Fruit fly (Drosophila melanogaster) whole organism: Measurements from ENCODE around the gene CkIalpha.

ENCODE experiments used
- CG8478 ChIP-seq: fragments of >200 bp; optimal IDR thresholded peaks from 2 replicates; lab custom pipeline; 2018; ENCODE audit warnings: inconsistent platforms
- Dll ChIP-seq: fragments of >200 bp; optimal IDR thresholded peaks from 2 replicates; lab custom pipeline; 2017
- EcR ChIP-seq, 2 experiments: fragments of >200 bp; optimal IDR thresholded peaks; 2 replicates each; lab custom pipeline; 2017; ENCODE audit warnings: missing biosample characterization in 2 of 2, missing genetic modification characterization in 2 of 2, missing genetic modification reagents in 2 of 2
- pan ChIP-seq: fragments of >200 bp; optimal IDR thresholded peaks from 2 replicates; lab custom pipeline; 2017
- psq ChIP-seq: fragments of >200 bp; optimal IDR thresholded peaks from 2 replicates; lab custom pipeline; 2017
- usp ChIP-seq: fragments of >200 bp; optimal IDR thresholded peaks from 2 replicates; lab custom pipeline; 2017; ENCODE audit warnings: missing biosample characterization, missing genetic modification characterization, mixed read lengths

The CkIalpha gene

dm6 chrX:12664117-12664783 lies 10.8 kb downstream of the CkIalpha start:
- TF ChIP-seq psq (lab: Kevin White, UChicago) (no peak), usp (GFP tag; lab: Kevin White, UChicago) (no peak), CG8478 (lab: Kevin White, UChicago) (no peak), Dll (no peak), EcR (GFP tag; optimal IDR thresholded peaks at IDR 0.05; lab: Kevin White, UChicago) (no peak), pan (lab: Kevin White, UChicago) (no peak)

DNA sequence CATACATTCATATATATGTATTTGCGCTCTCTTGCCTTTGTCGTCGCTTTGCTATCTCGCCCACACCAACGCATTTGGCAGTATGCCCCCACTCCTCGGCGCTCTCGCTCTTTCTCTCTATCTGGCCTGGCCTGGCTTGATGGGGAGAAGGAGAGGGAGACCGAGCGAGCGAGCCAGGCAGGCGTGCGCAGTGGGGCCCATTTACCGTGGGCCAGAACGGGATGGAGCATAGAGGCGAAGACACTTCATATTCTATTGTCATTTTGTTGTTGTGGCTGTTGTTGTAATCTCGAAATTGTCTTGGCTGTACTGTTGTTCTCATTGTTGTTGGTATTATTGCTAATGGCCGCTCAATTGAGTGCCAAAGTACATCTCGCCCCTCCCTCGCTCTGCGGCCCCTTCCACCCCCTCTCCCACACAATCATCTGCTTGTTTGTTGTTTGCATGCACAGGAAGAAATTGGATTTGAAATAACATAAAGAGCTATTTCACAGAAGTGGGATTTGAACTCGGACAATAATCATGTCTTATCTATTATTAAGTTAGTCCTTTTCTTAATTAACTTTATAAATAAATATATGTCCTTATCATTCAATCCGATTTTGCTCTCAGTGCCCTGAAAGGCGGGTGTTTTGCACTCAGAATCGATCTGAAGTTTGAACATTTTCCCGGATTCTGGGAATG lies 11.8 kb downstream of the CkIalpha start:
- TF ChIP-seq usp (GFP tag; lab: Kevin White, UChicago), result no peak
- no peak for TF ChIP-seq psq (lab: Kevin White, UChicago)
- peak; percentile 30 for TF ChIP-seq CG8478 (lab: Kevin White, UChicago)
- no peak for TF ChIP-seq Dll

dm6 chrX:12665796-12666338 lies 12.4 kb downstream of the CkIalpha start:
- TF ChIP-seq EcR (GFP tag; optimal IDR thresholded peaks at IDR 0.05; lab: Kevin White, UChicago) (no peak), pan (lab: Kevin White, UChicago) (no peak), Dll (no peak), CG8478 (lab: Kevin White, UChicago) (no peak), usp (GFP tag; lab: Kevin White, UChicago) (no peak), psq (lab: Kevin White, UChicago) (no peak)

DNA sequence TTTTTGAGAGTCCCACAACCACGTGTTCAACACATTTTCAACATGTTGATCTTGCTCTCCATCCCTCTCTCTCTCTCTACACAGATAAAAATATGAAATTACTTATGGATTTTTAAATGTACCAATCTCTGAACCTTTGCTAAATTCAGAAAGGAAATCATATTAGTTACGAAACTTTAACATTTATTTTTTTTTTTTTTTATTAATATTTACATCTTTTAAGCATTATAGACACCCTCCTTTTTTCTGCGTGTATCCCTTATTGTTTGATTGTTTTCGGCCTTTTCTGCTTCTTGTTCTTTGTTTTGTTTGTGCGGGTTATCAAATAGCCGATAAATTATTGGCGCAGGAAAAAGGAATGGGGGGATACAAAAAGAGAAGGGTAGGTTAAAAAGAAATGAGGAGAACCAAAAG lies 13.1 kb downstream of the CkIalpha start:
- no peak for TF ChIP-seq usp (GFP tag; lab: Kevin White, UChicago)
- TF ChIP-seq psq (lab: Kevin White, UChicago), result no peak
- no peak for TF ChIP-seq pan (lab: Kevin White, UChicago)
- no peak for TF ChIP-seq Dll
- TF ChIP-seq CG8478 (lab: Kevin White, UChicago), result no peak

DNA sequence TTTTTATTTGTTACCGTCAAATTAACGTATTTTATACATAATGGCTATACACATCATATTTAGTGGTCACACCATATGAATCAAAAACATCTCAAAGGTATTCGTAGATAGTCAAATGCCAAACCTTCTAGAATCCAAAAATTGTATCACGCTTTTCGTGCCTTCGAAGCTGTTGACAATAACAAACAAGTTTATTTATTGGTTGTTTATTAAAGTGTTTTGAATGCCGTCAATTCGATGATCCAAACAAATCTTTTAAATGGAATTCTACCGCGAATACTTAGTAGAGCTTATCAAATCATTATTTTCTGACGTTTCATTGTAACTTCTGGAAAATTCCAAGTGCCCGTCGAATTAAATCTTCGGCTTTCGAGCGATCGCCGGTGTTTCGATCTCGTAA lies 13.6 kb downstream of the CkIalpha start:
- no peak for TF ChIP-seq EcR (GFP tag; optimal IDR thresholded peaks at IDR 0.05; lab: Kevin White, UChicago)
- no peak for TF ChIP-seq Dll
- no peak for TF ChIP-seq psq (lab: Kevin White, UChicago)
- TF ChIP-seq usp (GFP tag; lab: Kevin White, UChicago), result no peak
- no peak for TF ChIP-seq pan (lab: Kevin White, UChicago)
- TF ChIP-seq CG8478 (lab: Kevin White, UChicago), result no peak

DNA sequence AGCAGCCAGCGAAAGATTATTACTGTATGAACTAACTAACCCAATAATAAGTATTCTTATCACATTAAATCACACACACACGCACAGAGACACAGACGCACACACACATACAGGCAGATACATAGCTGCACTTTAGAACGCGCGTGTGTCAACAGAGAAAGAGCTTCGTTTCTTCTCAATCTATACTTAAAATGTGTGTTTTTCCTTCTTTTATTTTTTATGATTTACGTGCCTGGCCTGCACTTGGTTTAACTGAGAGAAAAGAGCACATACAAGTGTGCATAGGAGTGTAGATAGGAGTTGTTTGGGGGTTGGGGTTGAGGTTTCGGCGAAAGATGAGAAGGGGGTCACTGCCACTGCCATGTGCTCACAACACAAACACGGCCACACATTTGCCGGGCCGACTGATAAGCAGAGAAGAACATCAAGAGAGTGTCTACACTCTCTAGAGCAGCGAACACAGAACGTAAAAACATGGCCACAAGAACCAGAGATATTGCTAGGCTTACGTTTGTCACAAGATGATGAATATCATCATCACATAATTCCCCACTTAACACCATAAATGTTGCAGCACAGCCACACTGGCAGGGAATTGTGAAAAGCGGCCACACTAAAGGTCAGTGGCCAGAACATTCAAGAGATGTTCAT lies 14.3 kb downstream of the CkIalpha start:
- TF ChIP-seq EcR (GFP tag; optimal IDR thresholded peaks at IDR 0.05; lab: Kevin White, UChicago) (no peak), usp (GFP tag; lab: Kevin White, UChicago) (no peak), Dll (no peak), CG8478 (lab: Kevin White, UChicago) (no peak), psq (lab: Kevin White, UChicago) (no peak), pan (lab: Kevin White, UChicago) (no peak)

DNA sequence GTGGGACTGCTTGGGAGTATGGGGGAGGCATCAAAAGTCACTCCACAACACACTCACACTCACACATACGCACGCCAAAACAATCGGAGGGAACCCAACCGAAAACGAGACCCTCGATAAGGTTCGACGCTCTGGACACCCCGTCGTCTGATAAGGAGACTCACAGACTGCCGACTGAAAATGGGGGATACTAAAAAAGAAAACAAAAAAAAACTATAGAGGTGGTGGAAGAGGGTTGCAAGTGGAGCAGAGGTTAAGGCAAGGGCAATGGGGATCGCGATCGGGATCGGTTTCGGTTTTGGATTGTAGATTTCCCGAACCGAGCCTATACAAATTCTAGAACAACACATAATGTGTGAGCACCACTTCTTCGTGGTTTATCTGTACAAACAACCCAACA lies 15.3 kb downstream of the CkIalpha start:
- no peak for TF ChIP-seq psq (lab: Kevin White, UChicago)
- TF ChIP-seq Dll, result no peak

dm6 chrX:12669659-12670488 lies 16.4 kb downstream of the CkIalpha start:
- no peak for TF ChIP-seq EcR (GFP tag; optimal IDR thresholded peaks at IDR 0.05; lab: Kevin White, UChicago)
- TF ChIP-seq CG8478 (lab: Kevin White, UChicago), result no peak
- no peak for TF ChIP-seq psq (lab: Kevin White, UChicago)

DNA sequence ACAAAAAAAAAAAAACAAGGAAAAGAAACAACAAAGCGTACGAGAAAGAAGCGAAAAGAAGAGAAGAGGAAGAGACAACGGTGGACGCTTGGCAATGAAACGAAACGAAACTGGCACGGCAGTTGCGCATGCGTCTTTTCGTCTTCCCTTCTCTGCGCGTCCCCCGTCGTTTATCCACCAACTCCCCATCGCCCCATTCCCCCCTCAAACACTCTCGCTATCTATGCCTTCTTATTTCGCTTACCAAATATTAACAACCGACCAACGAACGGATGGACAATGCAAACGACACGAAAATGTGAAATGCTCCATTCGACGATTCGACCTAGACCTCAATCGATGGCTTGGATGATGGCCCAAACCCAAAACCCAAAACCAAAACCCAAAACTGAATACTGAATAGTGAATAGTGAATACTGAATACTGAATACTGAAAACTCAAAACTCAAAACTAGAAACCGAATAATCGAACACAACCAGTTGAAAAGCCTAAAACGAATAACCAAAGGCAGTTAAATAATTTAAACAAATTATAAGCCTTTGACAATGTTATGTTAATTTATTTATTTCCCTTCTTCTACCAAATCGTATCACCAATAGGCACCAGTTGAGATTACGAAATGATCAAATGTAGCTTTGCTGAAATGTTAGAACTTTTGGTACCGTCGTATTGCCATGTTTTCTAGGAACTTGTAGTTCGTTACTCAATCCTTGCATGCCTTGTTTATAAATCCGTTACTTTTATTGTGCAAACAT lies 17.3 kb downstream of the CkIalpha start:
- no peak for TF ChIP-seq usp (GFP tag; lab: Kevin White, UChicago)
- no peak for TF ChIP-seq pan (lab: Kevin White, UChicago)
- no peak for TF ChIP-seq CG8478 (lab: Kevin White, UChicago)
- TF ChIP-seq psq (lab: Kevin White, UChicago), result no peak

DNA sequence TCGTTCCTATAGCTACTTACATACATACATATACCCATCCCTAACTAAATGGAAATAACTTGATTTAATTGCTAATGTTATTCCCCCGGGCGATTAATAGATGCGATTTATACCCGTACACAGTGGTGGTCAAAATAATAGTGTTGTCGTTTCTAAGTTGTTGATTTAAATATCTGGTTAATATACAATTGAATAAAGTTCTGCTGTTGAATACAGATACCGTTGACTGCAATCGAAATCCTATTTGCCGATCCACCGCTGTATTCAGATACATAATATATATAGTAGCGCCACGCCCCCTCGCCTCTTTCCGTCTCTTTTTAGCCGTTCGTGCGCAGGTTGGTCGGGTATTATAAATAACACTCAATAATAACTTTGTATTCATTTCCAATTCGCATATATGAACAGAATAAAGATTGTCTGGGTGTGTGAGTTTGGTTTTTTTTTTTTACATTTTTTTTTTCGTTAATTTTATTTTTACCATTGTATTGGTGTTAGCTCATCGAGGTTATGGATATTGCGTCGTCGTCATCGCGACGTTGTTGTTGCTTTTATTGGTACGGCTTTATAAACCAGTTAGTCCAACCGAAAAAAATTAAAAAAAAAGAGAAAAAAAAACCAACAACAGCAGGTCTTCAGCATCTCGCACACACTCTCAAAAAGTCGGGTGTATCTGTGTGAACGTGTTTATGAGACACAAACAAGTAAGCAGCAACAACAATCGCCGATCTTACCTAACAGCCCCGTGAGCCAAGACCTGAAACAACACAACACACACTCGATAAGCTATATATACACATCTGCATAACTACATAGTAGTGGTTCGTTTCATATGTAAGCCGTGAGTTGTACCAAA lies 19.1 kb downstream of the CkIalpha start:
- TF ChIP-seq psq (lab: Kevin White, UChicago), result no peak
